Worm (Caenorhabditis elegans): Measurements from ENCODE around the gene T22F3.12.

DNA sequence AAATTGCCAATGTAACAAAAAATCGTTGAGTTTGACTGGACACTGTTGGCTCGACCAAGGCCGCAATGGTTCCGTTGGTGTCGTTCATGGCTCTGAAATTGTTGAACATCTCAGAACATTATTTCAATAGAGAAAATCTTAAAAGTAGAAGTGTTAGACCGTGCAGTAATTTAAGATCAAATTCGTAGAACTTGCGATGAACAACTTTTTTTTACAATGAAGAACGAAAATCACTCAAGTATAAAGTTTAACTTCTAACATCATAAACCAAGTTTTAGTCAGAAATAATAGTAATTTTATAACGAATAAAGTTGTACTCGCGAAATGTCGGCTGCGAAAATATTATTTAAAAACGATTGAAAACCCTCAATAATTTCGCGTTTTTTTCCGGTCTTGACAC is 45.1 kb upstream of the T22F3.12 start, which contains the start of gene srx-41:
- TF ChIP-seq F13H6.1 (tag; optimal IDR thresholded peaks at IDR 0.05) = no peak
- TF ChIP-seq ama-1 (optimal IDR thresholded peaks at IDR 0.05) = no peak
- TF ChIP-seq fkh-10 (GFP tag; optimal IDR thresholded peaks at IDR 0.05) = no peak
- TF ChIP-seq ceh-9 (tag; optimal IDR thresholded peaks at IDR 0.05) = no peak
- no peak for TF ChIP-seq fax-1 (tag; optimal IDR thresholded peaks at IDR 0.05)
- TF ChIP-seq hlh-8 (tag; optimal IDR thresholded peaks at IDR 0.05) = no peak
- no peak for TF ChIP-seq nhr-11 (tag; optimal IDR thresholded peaks at IDR 0.05)
- TF ChIP-seq gmeb-2 (tag; optimal IDR thresholded peaks at IDR 0.05) = no peak
- no peak for TF ChIP-seq pha-4 (tag; optimal IDR thresholded peaks at IDR 0.05)
- TF ChIP-seq pqm-1 (tag; optimal IDR thresholded peaks at IDR 0.05) = no peak
- TF ChIP-seq syd-9 (tag; optimal IDR thresholded peaks at IDR 0.05) = no peak
- TF ChIP-seq mec-3 (tag; optimal IDR thresholded peaks at IDR 0.05; ENCODE audit: borderline replicate concordance) = no peak
- no peak for TF ChIP-seq hlh-30 (tag; optimal IDR thresholded peaks at IDR 0.05; ENCODE audit: insufficient read depth)
- TF ChIP-seq ceh-48 (tag; optimal IDR thresholded peaks at IDR 0.05) = no peak

All from whole organism, late embryonic.